Fruit fly (Drosophila melanogaster): ENCODE measurements around the gene CG6067.

CG6067 gene

dm6 chrX:5920932-5921331 is 34.5 kb upstream of the CG6067 start:
- TF ChIP-seq N (GFP tag; optimal IDR thresholded peaks at IDR 0.05) (no peak), woc (GFP tag; optimal IDR thresholded peaks at IDR 0.05) (no peak), Jra (GFP tag; optimal IDR thresholded peaks at IDR 0.05) (no peak), GATAd (GFP tag; optimal IDR thresholded peaks at IDR 0.05) (no peak), lola (GFP tag; optimal IDR thresholded peaks at IDR 0.05) (no peak), tai (GFP tag; optimal IDR thresholded peaks at IDR 0.05) (no peak), dmrt93B (GFP tag; optimal IDR thresholded peaks at IDR 0.05) (no peak), Hr83 (GFP tag; optimal IDR thresholded peaks at IDR 0.05; ENCODE audit: poor library complexity, severe bottlenecking) (no peak), usp (GFP tag; optimal IDR thresholded peaks at IDR 0.05) (no peak), HLH106 (tag; optimal IDR thresholded peaks at IDR 0.05) (no peak), Hnf4 (GFP tag; optimal IDR thresholded peaks at IDR 0.05) (no peak), Dfd (GFP tag; optimal IDR thresholded peaks at IDR 0.05) (no peak), psq (GFP tag; optimal IDR thresholded peaks at IDR 0.05) (no peak), OdsH (GFP tag; optimal IDR thresholded peaks at IDR 0.05) (no peak), br (GFP tag; optimal IDR thresholded peaks at IDR 0.05) (no peak), Sp1 (GFP tag; optimal IDR thresholded peaks at IDR 0.05) (no peak), Mio (GFP tag; optimal IDR thresholded peaks at IDR 0.05) (no peak), dsf (GFP tag; optimal IDR thresholded peaks at IDR 0.05; ENCODE audit: borderline replicate concordance) (no peak), pan (optimal IDR thresholded peaks at IDR 0.05) (no peak), sv (GFP tag; optimal IDR thresholded peaks at IDR 0.05) (no peak)

- no peak for TF ChIP-seq dmrt93B (GFP tag; optimal IDR thresholded peaks at IDR 0.05)
- TF ChIP-seq Rel (GFP tag; optimal IDR thresholded peaks at IDR 0.05): no peak
- TF ChIP-seq Rel (tag; optimal IDR thresholded peaks at IDR 0.05): no peak
- TF ChIP-seq foxo (GFP tag; optimal IDR thresholded peaks at IDR 0.05): no peak
- no peak for TF ChIP-seq Hnf4 (GFP tag; optimal IDR thresholded peaks at IDR 0.05)
- TF ChIP-seq Hr78 (GFP tag; optimal IDR thresholded peaks at IDR 0.05): no peak
- no peak for TF ChIP-seq CG32264 (GFP tag; optimal IDR thresholded peaks at IDR 0.05)
- no peak for TF ChIP-seq jim (GFP tag; optimal IDR thresholded peaks at IDR 0.05)
- TF ChIP-seq br (GFP tag; optimal IDR thresholded peaks at IDR 0.05): no peak
- TF ChIP-seq dl (GFP tag; optimal IDR thresholded peaks at IDR 0.05; ENCODE audit: insufficient read depth in 1 of 2, partially characterized antibody in 2 of 2): no peak
- no peak for TF ChIP-seq ey (GFP tag; optimal IDR thresholded peaks at IDR 0.05)
- no peak for TF ChIP-seq sv (GFP tag; optimal IDR thresholded peaks at IDR 0.05)
- TF ChIP-seq Myc (optimal IDR thresholded peaks at IDR 0.05): no peak
These were observed 33.4 kb upstream of the CG6067 start for dm6 chrX:5922057-5922456.

- TF ChIP-seq br (GFP tag; optimal IDR thresholded peaks at IDR 0.05) (peak; percentile 78), Dif (GFP tag; optimal IDR thresholded peaks at IDR 0.05; ENCODE audit: partially characterized antibody) (no peak), foxo (GFP tag; optimal IDR thresholded peaks at IDR 0.05) (peak in 1 of 2 experiments; percentile 81), Abd-B (GFP tag; optimal IDR thresholded peaks at IDR 0.05) (no peak), CG32264 (GFP tag; optimal IDR thresholded peaks at IDR 0.05) (peak; percentile 49), Dfd (GFP tag; optimal IDR thresholded peaks at IDR 0.05) (no peak), fru (GFP tag; optimal IDR thresholded peaks at IDR 0.05) (peak; percentile 80), sage (GFP tag; optimal IDR thresholded peaks at IDR 0.05) (no peak), Hr78 (GFP tag; optimal IDR thresholded peaks at IDR 0.05) (no peak), psq (GFP tag; optimal IDR thresholded peaks at IDR 0.05) (peak; percentile 65), dmrt93B (GFP tag; optimal IDR thresholded peaks at IDR 0.05) (peak; percentile 42), sv (GFP tag; optimal IDR thresholded peaks at IDR 0.05) (no peak), lola (GFP tag; optimal IDR thresholded peaks at IDR 0.05) (no peak), OdsH (GFP tag; optimal IDR thresholded peaks at IDR 0.05) (peak; percentile 63), Hnf4 (GFP tag; optimal IDR thresholded peaks at IDR 0.05) (peak; percentile 64), rgr (GFP tag; optimal IDR thresholded peaks at IDR 0.05) (peak; percentile 78), N (GFP tag; optimal IDR thresholded peaks at IDR 0.05) (no peak), tai (GFP tag; optimal IDR thresholded peaks at IDR 0.05) (no peak), Sp1 (GFP tag; optimal IDR thresholded peaks at IDR 0.05) (peak; percentile 55), woc (GFP tag; optimal IDR thresholded peaks at IDR 0.05) (peak; percentile 54), Rel (GFP tag; optimal IDR thresholded peaks at IDR 0.05) (no peak), Rel (tag; optimal IDR thresholded peaks at IDR 0.05) (peak; percentile 7), pan (optimal IDR thresholded peaks at IDR 0.05) (no peak), HLH106 (tag; optimal IDR thresholded peaks at IDR 0.05) (peak; percentile 69), ey (GFP tag; optimal IDR thresholded peaks at IDR 0.05) (peak; percentile 78), Vsx2 (GFP tag; optimal IDR thresholded peaks at IDR 0.05; ENCODE audit: partially characterized antibody) (no peak), dl (GFP tag; optimal IDR thresholded peaks at IDR 0.05; ENCODE audit: insufficient read depth in 1 of 2, partially characterized antibody in 2 of 2) (no peak), CrebA (GFP tag; optimal IDR thresholded peaks at IDR 0.05; ENCODE audit: borderline replicate concordance) (no peak), GATAd (GFP tag; optimal IDR thresholded peaks at IDR 0.05) (no peak), h (GFP tag; optimal IDR thresholded peaks at IDR 0.05) (peak; percentile 85)
These were observed 32.3 kb upstream of the CG6067 start for dm6 chrX:5923124-5923523.
